Worm (Caenorhabditis elegans): Measurements from ENCODE around the gene tofu-2.

ce11 chrV:7050153-7050552 lies 895 bp downstream of the tofu-2 start:
- TF ChIP-seq elt-3 (tag; optimal IDR thresholded peaks at IDR 0.05): no peak
- no peak for TF ChIP-seq blmp-1 (tag; optimal IDR thresholded peaks at IDR 0.05)

Measured in whole organism, mixed stage, embryonic.